Worm (Caenorhabditis elegans): Measurements from ENCODE around the gene cup-14.

ce11 chrII:13841106-13841854 is 30.8 kb downstream of the cup-14 start, which contains the start of gene F08G2.7:
- TF ChIP-seq somi-1 (GFP tag; optimal IDR thresholded peaks at IDR 0.05) = no peak
- TF ChIP-seq B0336.3 (GFP tag; IDR thresholded peaks at IDR 0.05) = no peak
- no peak for TF ChIP-seq ama-1 (optimal IDR thresholded peaks at IDR 0.05)
- TF ChIP-seq ama-1 (GFP tag; optimal IDR thresholded peaks at IDR 0.05) = no peak
- TF ChIP-seq hmg-1.2 (GFP tag; IDR thresholded peaks at IDR 0.05) = no peak
- TF ChIP-seq repo-1 (tag; optimal IDR thresholded peaks at IDR 0.05) = no peak
- TF ChIP-seq F52B5.7 (tag; optimal IDR thresholded peaks at IDR 0.05) = no peak
